Fruit fly (Drosophila melanogaster): ENCODE measurements around the gene mbf1.
A peak's percentile ranks its signal among the peaks of the same experiment; 100 is the strongest.

The mbf1 gene

dm6 chr3L:16612152-16612551 lies 37.9 kb downstream of the mbf1 start, which contains the start of gene CG4101 (continued):
- peak; percentile 42 for TF ChIP-seq fd59A (GFP tag; optimal IDR thresholded peaks at IDR 0.05)
- peak; percentile 87 for TF ChIP-seq vri (GFP tag; optimal IDR thresholded peaks at IDR 0.05)
- TF ChIP-seq Smox (GFP tag; optimal IDR thresholded peaks at IDR 0.05), result peak; percentile 85
- TF ChIP-seq Eip75B (GFP tag; optimal IDR thresholded peaks at IDR 0.05), result peak; percentile 76
- peak; percentile 56 for TF ChIP-seq dsx (GFP tag; optimal IDR thresholded peaks at IDR 0.05; ENCODE audit: poor library complexity, severe bottlenecking)
- peak; percentile 86 for TF ChIP-seq pdm3 (GFP tag; optimal IDR thresholded peaks at IDR 0.05)
- TF ChIP-seq CG16779 (tag; optimal IDR thresholded peaks at IDR 0.05), result no peak
- peak; percentile 78 for TF ChIP-seq Ets21C (GFP tag; optimal IDR thresholded peaks at IDR 0.05)
- peak; percentile 89 for TF ChIP-seq CG31627 (GFP tag; optimal IDR thresholded peaks at IDR 0.05)
- TF ChIP-seq CG1621 (tag; optimal IDR thresholded peaks at IDR 0.05), result peak; percentile 47
- TF ChIP-seq Eip93F (GFP tag; optimal IDR thresholded peaks at IDR 0.05), result peak; percentile 64
- TF ChIP-seq CG8632 (GFP tag; optimal IDR thresholded peaks at IDR 0.05), result peak; percentile 67
- TF ChIP-seq salr (GFP tag; optimal IDR thresholded peaks at IDR 0.05), result peak; percentile 19 to 63
- peak; percentile 71 for TF ChIP-seq CG6792 (GFP tag; optimal IDR thresholded peaks at IDR 0.05)
- TF ChIP-seq CG11762 (GFP tag; optimal IDR thresholded peaks at IDR 0.05; ENCODE audit: insufficient read depth), result peak; percentile 66
- TF ChIP-seq net (GFP tag; optimal IDR thresholded peaks at IDR 0.05), result peak; percentile 62
- peak; percentile 79 for TF ChIP-seq Met (GFP tag; optimal IDR thresholded peaks at IDR 0.05)
- TF ChIP-seq Hr39 (GFP tag; optimal IDR thresholded peaks at IDR 0.05), result peak; percentile 87
- TF ChIP-seq dac (GFP tag; optimal IDR thresholded peaks at IDR 0.05), result peak; percentile 55
- peak; percentile 65 for TF ChIP-seq CG15336 (GFP tag; IDR thresholded peaks at IDR 0.05)
- TF ChIP-seq ss (GFP tag; optimal IDR thresholded peaks at IDR 0.05), result peak; percentile 54 to 74

dm6 chr3L:16612972-16613371 lies 38.7 kb downstream of the mbf1 start:
- peak; percentile 21 for TF ChIP-seq Sox102F (GFP tag; optimal IDR thresholded peaks at IDR 0.05)
- peak; percentile 53 for TF ChIP-seq Eip78C (GFP tag)
- TF ChIP-seq CG3919 (GFP tag; optimal IDR thresholded peaks at IDR 0.05), result no peak
- TF ChIP-seq ss (GFP tag; optimal IDR thresholded peaks at IDR 0.05), result no peak
- TF ChIP-seq Eip93F (GFP tag; optimal IDR thresholded peaks at IDR 0.05), result peak; percentile 3
- TF ChIP-seq Hr4 (GFP tag; optimal IDR thresholded peaks at IDR 0.05), result peak; percentile 23
- TF ChIP-seq Ets21C (GFP tag; optimal IDR thresholded peaks at IDR 0.05), result no peak
- TF ChIP-seq CG31627 (GFP tag; optimal IDR thresholded peaks at IDR 0.05), result peak; percentile 14
- TF ChIP-seq pdm3 (GFP tag; optimal IDR thresholded peaks at IDR 0.05), result no peak
- TF ChIP-seq CG11762 (GFP tag; optimal IDR thresholded peaks at IDR 0.05; ENCODE audit: insufficient read depth), result no peak
- TF ChIP-seq esn (GFP tag; optimal IDR thresholded peaks at IDR 0.05), result peak; percentile 26
- TF ChIP-seq acj6 (GFP tag; optimal IDR thresholded peaks at IDR 0.05), result peak; percentile 2
- TF ChIP-seq CG15336 (GFP tag; IDR thresholded peaks at IDR 0.05), result peak; percentile 14; the same call in 1 of the 2 replicates
- no peak for TF ChIP-seq CG11294 (GFP tag; IDR thresholded peaks at IDR 0.05)
- TF ChIP-seq CG3032 (tag; optimal IDR thresholded peaks at IDR 0.05), result no peak
- no peak for TF ChIP-seq topi (GFP tag; optimal IDR thresholded peaks at IDR 0.05)
- peak; percentile 34 for TF ChIP-seq Sox14 (GFP tag; optimal IDR thresholded peaks at IDR 0.05)
- TF ChIP-seq Met (GFP tag; optimal IDR thresholded peaks at IDR 0.05), result peak; percentile 1
- peak; percentile 79 for TF ChIP-seq svp (GFP tag)
- TF ChIP-seq CG6808 (GFP tag; optimal IDR thresholded peaks at IDR 0.05), result no peak

- no peak for TF ChIP-seq CG8632 (GFP tag; optimal IDR thresholded peaks at IDR 0.05)
- TF ChIP-seq CG3919 (GFP tag; optimal IDR thresholded peaks at IDR 0.05), result peak; percentile 52
- TF ChIP-seq OdsH (GFP tag; optimal IDR thresholded peaks at IDR 0.05), result peak; percentile 42
- TF ChIP-seq fkh (GFP tag; optimal IDR thresholded peaks at IDR 0.05), result no peak
- no peak for TF ChIP-seq CG7368 (GFP tag; optimal IDR thresholded peaks at IDR 0.05)
- TF ChIP-seq Ets96B (tag; optimal IDR thresholded peaks at IDR 0.05), result no peak
- TF ChIP-seq Sox102F (GFP tag; optimal IDR thresholded peaks at IDR 0.05), result peak; percentile 67
- TF ChIP-seq spab (GFP tag; optimal IDR thresholded peaks at IDR 0.05), result no peak
- TF ChIP-seq Met (GFP tag; optimal IDR thresholded peaks at IDR 0.05), result peak; percentile 45
- no peak for TF ChIP-seq eg (GFP tag; IDR thresholded peaks at IDR 0.05)
- TF ChIP-seq CG11762 (GFP tag; optimal IDR thresholded peaks at IDR 0.05; ENCODE audit: insufficient read depth), result no peak
- TF ChIP-seq Sox14 (GFP tag; optimal IDR thresholded peaks at IDR 0.05), result peak; percentile 36
- no peak for TF ChIP-seq CG6163 (GFP tag; IDR thresholded peaks at IDR 0.05)
- no peak for TF ChIP-seq CG11294 (GFP tag; IDR thresholded peaks at IDR 0.05)
- peak; percentile 19 for TF ChIP-seq Hr39 (GFP tag; optimal IDR thresholded peaks at IDR 0.05)
- peak; percentile 39 for TF ChIP-seq lz (GFP tag; optimal IDR thresholded peaks at IDR 0.05)
- no peak for TF ChIP-seq CG8119 (GFP tag; IDR thresholded peaks at IDR 0.05)
- no peak for TF ChIP-seq Hr38 (GFP tag; optimal IDR thresholded peaks at IDR 0.05)
- peak; percentile 24 for TF ChIP-seq pdm3 (GFP tag; optimal IDR thresholded peaks at IDR 0.05)
- no peak for TF ChIP-seq CG9139 (GFP tag; optimal IDR thresholded peaks at IDR 0.05)
- no peak for TF ChIP-seq achi (GFP tag; optimal IDR thresholded peaks at IDR 0.05)
- no peak for TF ChIP-seq salr (GFP tag; optimal IDR thresholded peaks at IDR 0.05)
- peak; percentile 59 for TF ChIP-seq Eip93F (GFP tag; optimal IDR thresholded peaks at IDR 0.05)
- TF ChIP-seq Ets21C (GFP tag; optimal IDR thresholded peaks at IDR 0.05), result no peak
- TF ChIP-seq CG6276 (GFP tag; optimal IDR thresholded peaks at IDR 0.05), result no peak
Observed at dm6 chr3L:16615132-16615709, 41.0 kb downstream of the mbf1 start, which contains the start of gene Mo25. Mo25 (minus strand) TSS chr3L:16615472.

Measured in whole organism, prepupa.